Worm (Caenorhabditis elegans): ENCODE results near the gene F52C6.4.

F52C6.4 gene

ce11 chrII:1922665-1923187 is at the start of gene F52C6.4, which contains the start of gene bath-2:
Gene F52C6.4 (plus strand): TSS chrII:1923137.
Gene bath-2 (minus strand): TSS chrII:1922765.
- TF ChIP-seq ceh-14 (tag; optimal IDR thresholded peaks at IDR 0.05) (no peak), tbx-2 (tag; optimal IDR thresholded peaks at IDR 0.05) (no peak), unc-55 (GFP tag; optimal IDR thresholded peaks at IDR 0.05) (no peak), hlh-30 (tag; optimal IDR thresholded peaks at IDR 0.05; ENCODE audit: insufficient read depth) (no peak), dve-1 (tag; optimal IDR thresholded peaks at IDR 0.05) (no peak), nhr-11 (tag; optimal IDR thresholded peaks at IDR 0.05) (no peak), ceh-34 (tag; optimal IDR thresholded peaks at IDR 0.05) (no peak), pat-9 (tag; optimal IDR thresholded peaks at IDR 0.05) (no peak), pros-1 (tag; optimal IDR thresholded peaks at IDR 0.05) (no peak), unc-42 (tag; optimal IDR thresholded peaks at IDR 0.05) (no peak), K09A11.1 (tag; optimal IDR thresholded peaks at IDR 0.05; ENCODE audit: insufficient read depth) (no peak), lim-6 (tag; optimal IDR thresholded peaks at IDR 0.05) (no peak), nfya-1 (tag; optimal IDR thresholded peaks at IDR 0.05) (no peak), ahr-1 (tag; optimal IDR thresholded peaks at IDR 0.05) (no peak), tbx-7 (tag; optimal IDR thresholded peaks at IDR 0.05) (no peak)

- TF ChIP-seq mec-3 (tag; optimal IDR thresholded peaks at IDR 0.05; ENCODE audit: borderline replicate concordance) = no peak
- TF ChIP-seq Y22D7AL.16 (tag; optimal IDR thresholded peaks at IDR 0.05) = no peak
- no peak for TF ChIP-seq nhr-232 (tag; optimal IDR thresholded peaks at IDR 0.05)
- no peak for TF ChIP-seq ceh-31 (tag; optimal IDR thresholded peaks at IDR 0.05)
- TF ChIP-seq ceh-22 (tag; optimal IDR thresholded peaks at IDR 0.05) = no peak
- no peak for TF ChIP-seq nhr-11 (tag; optimal IDR thresholded peaks at IDR 0.05)
- no peak for TF ChIP-seq eyg-1 (tag; optimal IDR thresholded peaks at IDR 0.05)
- no peak for TF ChIP-seq ets-4 (tag; optimal IDR thresholded peaks at IDR 0.05)
- TF ChIP-seq pha-4 (tag; optimal IDR thresholded peaks at IDR 0.05) = no peak
- TF ChIP-seq sdc-2 (tag; optimal IDR thresholded peaks at IDR 0.05) = no peak
- no peak for TF ChIP-seq fkh-10 (GFP tag; optimal IDR thresholded peaks at IDR 0.05)
- no peak for TF ChIP-seq lim-6 (tag; optimal IDR thresholded peaks at IDR 0.05)
- TF ChIP-seq rnt-1 (tag; optimal IDR thresholded peaks at IDR 0.05) = no peak
Observed at ce11 chrII:1875658-1876057, 47.3 kb upstream of the F52C6.4 start, which contains the start of gene math-13. Gene math-13 (plus strand): TSS chrII:1875958.

ce11 chrII:1878663-1879062 is 44.3 kb upstream of the F52C6.4 start, which contains the start of gene math-16:
Gene math-16 (minus strand): TSS chrII:1878763.
- TF ChIP-seq dmd-4 (tag; optimal IDR thresholded peaks at IDR 0.05; ENCODE audit: borderline replicate concordance) = no peak
- no peak for TF ChIP-seq rnt-1 (tag; optimal IDR thresholded peaks at IDR 0.05)
- TF ChIP-seq sox-2 (GFP tag; IDR thresholded peaks at IDR 0.05) = no peak

- TF ChIP-seq hlh-15 (tag; optimal IDR thresholded peaks at IDR 0.05) (no peak), sox-4 (tag; optimal IDR thresholded peaks at IDR 0.05) (no peak), syd-9 (tag; optimal IDR thresholded peaks at IDR 0.05) (no peak), pat-9 (tag; optimal IDR thresholded peaks at IDR 0.05) (no peak)
Observed at ce11 chrII:1882705-1883104, 40.2 kb upstream of the F52C6.4 start, which contains the start of gene math-5. Gene math-5 (minus strand): TSS chrII:1882805.

ce11 chrII:1884635-1885034 is 38.3 kb upstream of the F52C6.4 start, which contains the start of gene math-6:
Gene math-6 (minus strand): TSS chrII:1884735.
- TF ChIP-seq pqm-1 (tag; optimal IDR thresholded peaks at IDR 0.05) (no peak), eyg-1 (tag; optimal IDR thresholded peaks at IDR 0.05) (no peak), mec-3 (tag; optimal IDR thresholded peaks at IDR 0.05; ENCODE audit: borderline replicate concordance) (no peak), dmd-4 (tag; optimal IDR thresholded peaks at IDR 0.05; ENCODE audit: borderline replicate concordance) (no peak), ceh-34 (tag; optimal IDR thresholded peaks at IDR 0.05) (no peak), gmeb-2 (tag; optimal IDR thresholded peaks at IDR 0.05) (no peak), unc-42 (tag; optimal IDR thresholded peaks at IDR 0.05) (no peak), elt-2 (tag; optimal IDR thresholded peaks at IDR 0.05) (no peak), lin-11 (tag; optimal IDR thresholded peaks at IDR 0.05) (no peak), odd-2 (tag; optimal IDR thresholded peaks at IDR 0.05) (no peak), ref-2 (tag; optimal IDR thresholded peaks at IDR 0.05) (no peak), ceh-48 (tag; optimal IDR thresholded peaks at IDR 0.05) (no peak), hlh-15 (tag; optimal IDR thresholded peaks at IDR 0.05) (no peak), ceh-31 (tag; optimal IDR thresholded peaks at IDR 0.05) (no peak)
